Worm (Caenorhabditis elegans) whole organism, L2 larva: ENCODE results near the gene F52G3.1.

Experiments
- C34F6.9 ChIP-seq: fragments of 150-350 bp; optimal IDR thresholded peaks from 2 replicates; lab custom pipeline; 2014; ENCODE audit warnings: missing biosample characterization, missing genetic modification characterization
- R02D3.7 ChIP-seq: fragments of 150-350 bp; optimal IDR thresholded peaks from 2 replicates; lab custom pipeline; 2014; ENCODE audit warnings: missing biosample characterization, missing genetic modification characterization
- Y55F3AM.14 ChIP-seq: fragments of 200-800 bp; sonication (Bioruptor generic); optimal IDR thresholded peaks from 2 replicates; lab custom pipeline; 2018; ENCODE audit warnings: mild to moderate bottlenecking, missing genetic modification characterization, missing compliant biosample characterization
- ZK546.5 ChIP-seq: sonication (generic microtip); optimal IDR thresholded peaks from 2 replicates; lab custom pipeline; 2017; ENCODE audit warnings: missing biosample characterization, missing genetic modification characterization
- alr-1 ChIP-seq: fragments of 150-350 bp; optimal IDR thresholded peaks from 2 replicates; lab custom pipeline; 2014; ENCODE audit warnings: missing biosample characterization, missing genetic modification characterization
- ama-1 ChIP-seq: fragments of 150-350 bp; optimal IDR thresholded peaks from 2 replicates; lab custom pipeline; 2018; ENCODE audit warnings: inconsistent platforms
- blmp-1 ChIP-seq: sonication (generic microtip); optimal IDR thresholded peaks from 2 replicates; lab custom pipeline; 2017; ENCODE audit warnings: missing genetic modification characterization, mild to moderate bottlenecking, missing compliant biosample characterization, antibody characterized with exemption, moderate library complexity; ENCODE audit not compliant: insufficient read depth
- dmd-4 ChIP-seq: sonication (generic microtip); optimal IDR thresholded peaks from 2 replicates; lab custom pipeline; 2017; ENCODE audit warnings: missing biosample characterization, missing genetic modification characterization
- elt-1 ChIP-seq: fragments of 150-350 bp; optimal IDR thresholded peaks from 2 replicates; lab custom pipeline; 2014; ENCODE audit warnings: missing biosample characterization, missing genetic modification characterization
- elt-3 ChIP-seq: sonication (generic microtip); optimal IDR thresholded peaks from 2 replicates; lab custom pipeline; 2017; ENCODE audit warnings: missing biosample characterization, missing genetic modification characterization
- fos-1 ChIP-seq: fragments of 150-350 bp; optimal IDR thresholded peaks from 2 replicates; lab custom pipeline; 2014; ENCODE audit warnings: missing biosample characterization, missing genetic modification characterization
- gmeb-1 ChIP-seq: fragments of 150-350 bp; optimal IDR thresholded peaks from 2 replicates; lab custom pipeline; 2014; ENCODE audit warnings: missing biosample characterization, missing genetic modification characterization
- lin-13 ChIP-seq: fragments of 150-350 bp; optimal IDR thresholded peaks from 2 replicates; lab custom pipeline; 2014; ENCODE audit warnings: missing biosample characterization, missing genetic modification reagents, missing genetic modification characterization
- lin-39 ChIP-seq: fragments of 150-350 bp; optimal IDR thresholded peaks from 2 replicates; lab custom pipeline; 2014; ENCODE audit warnings: missing biosample characterization, missing genetic modification reagents, missing genetic modification characterization
- mab-5 ChIP-seq: fragments of 150-350 bp; optimal IDR thresholded peaks from 2 replicates; lab custom pipeline; 2014; ENCODE audit warnings: missing biosample characterization, missing genetic modification characterization
- mbf-1 ChIP-seq: sonication (generic microtip); optimal IDR thresholded peaks from 2 replicates; lab custom pipeline; 2017; ENCODE audit warnings: missing biosample characterization, missing genetic modification characterization
- mdl-1 ChIP-seq, 2 experiments: fragments of 150-350 bp in 1 of 2; sonication (generic microtip) in 1 of 2; optimal IDR thresholded peaks; 2 replicates each; lab custom pipeline; 2017; ENCODE audit warnings: missing biosample characterization in 2 of 2, missing genetic modification characterization in 2 of 2
- nhr-10 ChIP-seq: sonication (generic microtip); optimal IDR thresholded peaks from 2 replicates; lab custom pipeline; 2017; ENCODE audit warnings: missing biosample characterization, missing genetic modification characterization
- nhr-12 ChIP-seq: fragments of 150-350 bp; optimal IDR thresholded peaks from 2 replicates; lab custom pipeline; 2014; ENCODE audit warnings: missing biosample characterization, missing genetic modification characterization
- nhr-129 ChIP-seq: fragments of 150-350 bp; optimal IDR thresholded peaks from 2 replicates; lab custom pipeline; 2014; ENCODE audit warnings: missing biosample characterization, missing genetic modification characterization
- nhr-21 ChIP-seq: fragments of 150-350 bp; optimal IDR thresholded peaks from 2 replicates; lab custom pipeline; 2014; ENCODE audit warnings: missing biosample characterization, missing genetic modification characterization
- nhr-23 ChIP-seq: fragments of 150-350 bp; optimal IDR thresholded peaks from 2 replicates; lab custom pipeline; 2014; ENCODE audit warnings: missing biosample characterization, missing genetic modification reagents, missing genetic modification characterization
- nhr-237 ChIP-seq: fragments of 150-350 bp; optimal IDR thresholded peaks from 2 replicates; lab custom pipeline; 2014; ENCODE audit warnings: missing biosample characterization, missing genetic modification characterization
- nhr-6 ChIP-seq: fragments of 150-350 bp; optimal IDR thresholded peaks from 2 replicates; lab custom pipeline; 2014; ENCODE audit warnings: missing biosample characterization, missing genetic modification characterization
- nhr-77 ChIP-seq: fragments of 150-350 bp; optimal IDR thresholded peaks from 2 replicates; lab custom pipeline; 2014; ENCODE audit warnings: missing biosample characterization, missing genetic modification characterization
- peb-1 ChIP-seq: fragments of 150-350 bp; optimal IDR thresholded peaks from 2 replicates; lab custom pipeline; 2014; ENCODE audit warnings: missing biosample characterization, missing genetic modification characterization
- sem-4 ChIP-seq: fragments of 150-350 bp; optimal IDR thresholded peaks from 2 replicates; lab custom pipeline; 2014; ENCODE audit warnings: missing biosample characterization, missing genetic modification reagents, missing genetic modification characterization
- sma-3 ChIP-seq: sonication (generic microtip); optimal IDR thresholded peaks from 2 replicates; lab custom pipeline; 2016; ENCODE audit warnings: missing genetic modification reagents, missing genetic modification characterization, missing compliant biosample characterization
- unc-39 ChIP-seq: fragments of 150-350 bp; optimal IDR thresholded peaks from 2 replicates; lab custom pipeline; 2014; ENCODE audit warnings: missing biosample characterization, missing genetic modification characterization
- unc-62 ChIP-seq: fragments of 150-350 bp; optimal IDR thresholded peaks from 2 replicates; lab custom pipeline; 2014; ENCODE audit warnings: missing biosample characterization, missing genetic modification reagents, missing genetic modification characterization
- zag-1 ChIP-seq: fragments of 150-350 bp; optimal IDR thresholded peaks from 2 replicates; lab custom pipeline; 2014; ENCODE audit warnings: missing biosample characterization, missing genetic modification characterization
- ztf-1 ChIP-seq: fragments of 200-800 bp; sonication (Bioruptor generic); conservative IDR thresholded peaks from 2 replicates; pipeline ENCODE4 v1.3.6; 2022; ENCODE audit warnings: missing genetic modification characterization, missing compliant biosample characterization
- ztf-11 ChIP-seq: sonication (generic microtip); optimal IDR thresholded peaks from 2 replicates; lab custom pipeline; 2017; ENCODE audit warnings: missing biosample characterization, missing genetic modification characterization

Gene F52G3.1

ce11 chrX:16961387-16961786, 2.3 kb upstream of the F52G3.1 start (continued):
- no peak for TF ChIP-seq peb-1 (tag; lab: Kevin White, UChicago)
- TF ChIP-seq nhr-12 (tag; lab: Kevin White, UChicago): no peak
- peak; percentile 5 for TF ChIP-seq ZK546.5 (tag; lab: Kevin White, UChicago)
- peak; percentile 79 for TF ChIP-seq nhr-21
- TF ChIP-seq R02D3.7 (tag; lab: Kevin White, UChicago): no peak
- no peak for TF ChIP-seq dmd-4 (tag; lab: Kevin White, UChicago)

- TF ChIP-seq elt-1 (tag; lab: Kevin White, UChicago) (no peak), gmeb-1 (tag; lab: Kevin White, UChicago) (no peak), unc-39 (tag; lab: Kevin White, UChicago) (no peak), nhr-129 (no peak), mbf-1 (tag; lab: Kevin White, UChicago) (no peak), elt-3 (tag; lab: Kevin White, UChicago) (no peak), nhr-21 (no peak), sem-4 (no peak)
- TF ChIP-seq, all 48 proteins: peak for 0
Measured at ce11 chrX:16962640-16963039, 1.0 kb upstream of the F52G3.1 start.

DNA sequence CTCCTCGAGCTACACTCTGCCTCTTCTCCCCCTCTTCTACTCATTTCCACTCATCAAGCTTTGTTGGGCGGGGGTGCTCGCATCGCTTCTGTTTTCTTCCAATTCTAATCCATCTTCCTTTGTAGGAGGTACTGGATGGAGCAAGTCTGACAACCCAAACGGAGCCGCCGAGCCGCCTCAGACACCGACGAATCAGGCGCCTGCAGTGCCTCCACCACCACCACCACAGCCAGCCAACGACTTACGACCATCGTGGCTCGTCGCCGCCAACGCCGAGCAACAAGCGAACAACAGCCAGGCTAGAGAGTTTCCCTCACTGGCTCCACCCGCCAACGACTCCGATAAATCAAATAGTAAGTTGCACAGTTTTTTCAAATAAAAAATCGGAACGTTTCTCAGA, 2.2 kb downstream of the F52G3.1 start:
- no peak for TF ChIP-seq ama-1 (lab: Kevin White, UChicago)
- no peak for TF ChIP-seq nhr-6 (tag; lab: Kevin White, UChicago)
- no peak for TF ChIP-seq lin-13 (GFP tag; lab: Kevin White, UChicago)
- no peak for TF ChIP-seq fos-1
- TF ChIP-seq nhr-10 (tag; lab: Kevin White, UChicago): no peak
- no peak for TF ChIP-seq nhr-21

- TF ChIP-seq nhr-10 (tag; lab: Kevin White, UChicago) (no peak), elt-3 (tag; lab: Kevin White, UChicago) (no peak), nhr-129 (no peak), nhr-77 (tag; lab: Kevin White, UChicago) (no peak), nhr-21 (no peak), blmp-1 (no peak)
Measured at ce11 chrX:16967813-16968212, 4.1 kb downstream of the F52G3.1 start.

DNA sequence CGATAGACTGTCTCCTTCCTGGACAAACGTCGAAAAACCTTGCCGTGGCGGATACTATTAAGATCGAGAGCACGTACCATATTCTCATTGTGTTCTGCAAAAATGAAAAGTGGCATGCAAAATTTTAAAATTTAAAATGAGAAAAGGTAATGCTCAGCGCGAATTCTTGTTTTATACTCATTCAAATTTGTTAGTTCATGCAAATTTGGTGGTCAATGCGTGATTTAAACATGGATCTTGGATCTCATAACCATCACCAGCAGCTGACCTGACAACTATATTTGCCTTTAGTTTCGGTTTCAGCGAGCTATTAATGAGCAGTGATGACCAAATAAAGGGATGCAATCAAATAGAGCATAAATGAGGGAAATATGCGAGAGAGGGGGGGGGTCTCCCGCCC, 12.4 kb downstream of the F52G3.1 start, which contains the start of gene F52G3.5:
F52G3.5 (minus strand) TSS at position 101 of the 400 bp plus-strand sequence.
- TF ChIP-seq nhr-237 (tag; lab: Kevin White, UChicago) (no peak), ztf-11 (tag; lab: Kevin White, UChicago) (no peak), C34F6.9 (no peak), R02D3.7 (tag; lab: Kevin White, UChicago) (no peak), lin-39 (tag; lab: Kevin White, UChicago) (no peak), Y55F3AM.14 (GFP tag; lab: Kevin White, UChicago) (no peak), ZK546.5 (tag; lab: Kevin White, UChicago) (no peak), alr-1 (tag; lab: Kevin White, UChicago) (no peak), sma-3 (GFP tag; lab: Kevin White, UChicago) (no peak), nhr-21 (no peak)

ce11 chrX:16978308-16978707, 14.6 kb downstream of the F52G3.1 start, which contains the start of gene mbl-1:
mbl-1 (plus strand) TSS chrX:16978608.
- TF ChIP-seq zag-1 (tag; lab: Kevin White, UChicago): no peak
- no peak for TF ChIP-seq blmp-1
- TF ChIP-seq unc-39 (tag; lab: Kevin White, UChicago): no peak
- no peak for TF ChIP-seq nhr-23 (tag; lab: Kevin White, UChicago)
- no peak for TF ChIP-seq unc-62 (GFP tag; lab: Kevin White, UChicago)
- no peak for TF ChIP-seq nhr-77 (tag; lab: Kevin White, UChicago)
- TF ChIP-seq ztf-1 (GFP tag; lab: Robert Waterston, UW): no peak
- TF ChIP-seq nhr-10 (tag; lab: Kevin White, UChicago): no peak
- TF ChIP-seq mdl-1 (tag; optimal IDR thresholded peaks at IDR 0.05; lab: Kevin White, UChicago): no peak
- no peak for TF ChIP-seq mab-5 (tag; lab: Kevin White, UChicago)
- no peak for TF ChIP-seq sem-4
- TF ChIP-seq peb-1 (tag; lab: Kevin White, UChicago): no peak
- no peak for TF ChIP-seq nhr-129
- TF ChIP-seq, all 48 proteins: peak for 0
